Fruit fly (Drosophila melanogaster): ENCODE measurements around the gene Kap-alpha3.

The Kap-alpha3 gene

DNA sequence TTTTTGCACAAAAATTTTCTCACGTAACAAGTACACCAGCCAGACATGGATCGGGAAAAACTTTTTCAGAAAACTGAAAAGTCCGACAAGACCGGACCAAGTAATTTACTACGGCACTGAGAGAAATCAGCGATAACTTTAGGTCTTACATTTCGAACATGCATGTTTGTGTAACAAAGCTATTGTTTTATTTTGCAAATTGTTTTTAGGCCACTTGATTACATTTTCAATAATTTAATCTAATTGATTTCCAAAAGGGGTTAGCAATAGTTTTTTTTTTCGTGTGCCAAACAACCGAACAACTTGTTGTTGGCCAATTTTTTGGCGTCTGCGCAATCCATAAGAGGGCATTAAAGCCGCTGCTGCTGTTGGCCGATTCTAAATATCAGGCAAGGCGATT is 35.6 kb upstream of the Kap-alpha3 start (continued):
- TF ChIP-seq Optix (GFP tag; IDR thresholded peaks at IDR 0.05) (no peak), vfl (GFP tag; optimal IDR thresholded peaks at IDR 0.05) (no peak), lab (GFP tag; optimal IDR thresholded peaks at IDR 0.05) (peak; percentile 90), sna (GFP tag; IDR thresholded peaks at IDR 0.05; ENCODE audit: partially characterized antibody) (no peak), zen2 (GFP tag; IDR thresholded peaks at IDR 0.05; ENCODE audit: partially characterized antibody) (no peak), jing (GFP tag; optimal IDR thresholded peaks at IDR 0.05) (no peak), CG30020 (tag; optimal IDR thresholded peaks at IDR 0.05) (no peak), prd (optimal IDR thresholded peaks at IDR 0.05) (no peak), prd (GFP tag; IDR thresholded peaks at IDR 0.05) (peak; percentile 79), z (GFP tag; IDR thresholded peaks at IDR 0.05) (no peak), Xrp1 (GFP tag; IDR thresholded peaks at IDR 0.05) (peak; percentile 57), Sry-δ (GFP tag; optimal IDR thresholded peaks at IDR 0.05) (peak; percentile 42), nmo (GFP tag; optimal IDR thresholded peaks at IDR 0.05) (peak; percentile 38), Sox102F (GFP tag; optimal IDR thresholded peaks at IDR 0.05) (peak; percentile 82), CG10543 (GFP tag; optimal IDR thresholded peaks at IDR 0.05) (no peak), YL-1 (GFP tag; optimal IDR thresholded peaks at IDR 0.05) (no peak), NFAT (GFP tag; IDR thresholded peaks at IDR 0.05) (no peak), CG13287 (GFP tag; IDR thresholded peaks at IDR 0.05; ENCODE audit: partially characterized antibody) (no peak), chif (GFP tag; optimal IDR thresholded peaks at IDR 0.05) (peak in 1 of 2 experiments; percentile 38), Med (GFP tag) (peak; percentile 96), Rx (GFP tag; IDR thresholded peaks at IDR 0.05) (no peak; the same call in 1 of the 2 replicates), CG13296 (GFP tag; optimal IDR thresholded peaks at IDR 0.05) (peak; percentile 18), psq (GFP tag; optimal IDR thresholded peaks at IDR 0.05) (no peak), CG6683 (GFP tag; optimal IDR thresholded peaks at IDR 0.05) (peak; percentile 31), Lhr (GFP tag; optimal IDR thresholded peaks at IDR 0.05) (no peak), Camta (GFP tag; optimal IDR thresholded peaks at IDR 0.05) (peak; percentile 62), CG2199 (GFP tag; IDR thresholded peaks at IDR 0.05) (no peak), tio (GFP tag; optimal IDR thresholded peaks at IDR 0.05) (peak; percentile 44), ssp (GFP tag; IDR thresholded peaks at IDR 0.05) (peak; percentile 54), CG18764 (GFP tag; optimal IDR thresholded peaks at IDR 0.05) (peak; percentile 34), NC2β (GFP tag; optimal IDR thresholded peaks at IDR 0.05) (peak; percentile 14), twi (tag; optimal IDR thresholded peaks at IDR 0.05) (no peak), CG10431 (GFP tag; optimal IDR thresholded peaks at IDR 0.05) (no peak), tx (GFP tag; optimal IDR thresholded peaks at IDR 0.05) (no peak), CG7372 (GFP tag; IDR thresholded peaks at IDR 0.05) (no peak), HLH4C (GFP tag; IDR thresholded peaks at IDR 0.05; ENCODE audit: partially characterized antibody) (no peak), D19B (GFP tag; optimal IDR thresholded peaks at IDR 0.05) (peak; percentile 32), CG1647 (GFP tag; optimal IDR thresholded peaks at IDR 0.05) (peak; percentile 21), CG9797 (GFP tag; optimal IDR thresholded peaks at IDR 0.05) (no peak), CG30431 (GFP tag; optimal IDR thresholded peaks at IDR 0.05) (peak; percentile 33), CG14441 (GFP tag; IDR thresholded peaks at IDR 0.05) (peak; percentile 66), seq (GFP tag; IDR thresholded peaks at IDR 0.05) (peak; percentile 69), ab (GFP tag; optimal IDR thresholded peaks at IDR 0.05) (no peak), CG30403 (GFP tag; optimal IDR thresholded peaks at IDR 0.05) (peak; percentile 72), kay (GFP tag; optimal IDR thresholded peaks at IDR 0.05) (peak; percentile 36), ems (GFP tag; optimal IDR thresholded peaks at IDR 0.05) (peak; percentile 69), zfh2 (GFP tag; optimal IDR thresholded peaks at IDR 0.05) (peak; percentile 59), Atf3 (GFP tag; optimal IDR thresholded peaks at IDR 0.05) (peak; percentile 21), Ptx1 (GFP tag; IDR thresholded peaks at IDR 0.05) (peak; percentile 70), ci (GFP tag; IDR thresholded peaks at IDR 0.05) (peak; percentile 61; the same call in 2 of the 3 replicates), Oaz (GFP tag; IDR thresholded peaks at IDR 0.05) (no peak), CkIIα-i1 (GFP tag; IDR thresholded peaks at IDR 0.05) (no peak)

Measured in whole organism, embryonic.